Fruit fly (Drosophila melanogaster): ENCODE measurements around the gene Nedd4.

Nedd4 gene

dm6 chr3L:17532898-17533700 is 3.2 kb downstream of the Nedd4 start (continued):
- TF ChIP-seq MESR4 (GFP tag; optimal IDR thresholded peaks at IDR 0.05) (peak; percentile 53), peb (GFP tag; IDR thresholded peaks at IDR 0.05) (no peak), fd96Cb (tag; optimal IDR thresholded peaks at IDR 0.05) (peak; percentile 3), gt (GFP tag; IDR thresholded peaks at IDR 0.05) (no peak), emc (GFP tag; optimal IDR thresholded peaks at IDR 0.05) (peak; percentile 14), rib (GFP tag; IDR thresholded peaks at IDR 0.05) (peak; percentile 91), CG15696 (tag; optimal IDR thresholded peaks at IDR 0.05) (no peak), CG34224 (GFP tag; IDR thresholded peaks at IDR 0.05; ENCODE audit: partially characterized antibody) (peak; percentile 27; the same call in 1 of the 3 replicates), mirr (GFP tag; optimal IDR thresholded peaks at IDR 0.05) (peak; percentile 96), run (tag; optimal IDR thresholded peaks at IDR 0.05) (no peak), CG34376 (GFP tag; optimal IDR thresholded peaks at IDR 0.05) (peak; percentile 57), CG6254 (GFP tag; optimal IDR thresholded peaks at IDR 0.05) (no peak), CG10654 (GFP tag; optimal IDR thresholded peaks at IDR 0.05) (peak; percentile 2), gce (GFP tag; IDR thresholded peaks at IDR 0.05) (peak; percentile 44; the same call in 1 of the 3 replicates), Opbp (GFP tag; IDR thresholded peaks at IDR 0.05; ENCODE audit: partially characterized antibody) (peak; percentile 71; the same call in 2 of the 3 replicates), Nf-YB (GFP tag; optimal IDR thresholded peaks at IDR 0.05) (no peak), crp (GFP tag; optimal IDR thresholded peaks at IDR 0.05) (peak in 1 of 2 experiments; percentile 87), Bdp1 (GFP tag; optimal IDR thresholded peaks at IDR 0.05) (no peak), CG2199 (GFP tag; IDR thresholded peaks at IDR 0.05) (0 out of 3 replicates have a peak, but pooled peaks have one; percentile 44), CG31441 (GFP tag; IDR thresholded peaks at IDR 0.05) (peak; percentile 56), D19B (GFP tag; optimal IDR thresholded peaks at IDR 0.05) (peak; percentile 15), CG2202 (tag; optimal IDR thresholded peaks at IDR 0.05) (no peak), nerfin-2 (GFP tag; IDR thresholded peaks at IDR 0.05; ENCODE audit: partially characterized antibody) (no peak), CG7928 (GFP tag; optimal IDR thresholded peaks at IDR 0.05) (peak; percentile 85), exex (tag; optimal IDR thresholded peaks at IDR 0.05) (peak; percentile 76), CG3281 (GFP tag; optimal IDR thresholded peaks at IDR 0.05) (peak; percentile 46), pita (GFP tag; optimal IDR thresholded peaks at IDR 0.05) (no peak), CG3847 (GFP tag; IDR thresholded peaks at IDR 0.05) (peak; percentile 77), CG5953 (GFP tag; IDR thresholded peaks at IDR 0.05) (0 out of 2 replicates have a peak, but pooled peaks have one; percentile 32), CG8944 (GFP tag; optimal IDR thresholded peaks at IDR 0.05) (no peak), aop (GFP tag; IDR thresholded peaks at IDR 0.05) (0 out of 2 replicates have a peak, but pooled peaks have one; percentile 52), CG13287 (GFP tag; IDR thresholded peaks at IDR 0.05; ENCODE audit: partially characterized antibody) (peak; percentile 55), Dfd (GFP tag; optimal IDR thresholded peaks at IDR 0.05) (no peak), ewg (GFP tag; optimal IDR thresholded peaks at IDR 0.05) (peak; percentile 12), Sry-δ (GFP tag; optimal IDR thresholded peaks at IDR 0.05) (no peak), crc (GFP tag; optimal IDR thresholded peaks at IDR 0.05) (no peak), hbn (GFP tag; IDR thresholded peaks at IDR 0.05; ENCODE audit: partially characterized antibody) (peak; percentile 45), PHDP (tag; optimal IDR thresholded peaks at IDR 0.05) (peak; percentile 21), CG6854 (GFP tag; optimal IDR thresholded peaks at IDR 0.05) (peak; percentile 62), ab (GFP tag; optimal IDR thresholded peaks at IDR 0.05) (no peak), CG31365 (tag; optimal IDR thresholded peaks at IDR 0.05) (no peak), NK7.1 (GFP tag; optimal IDR thresholded peaks at IDR 0.05) (no peak), nmo (GFP tag; optimal IDR thresholded peaks at IDR 0.05) (peak; percentile 64), Pdp1 (GFP tag; optimal IDR thresholded peaks at IDR 0.05) (peak; percentile 23 to 47), CG12391 (tag; optimal IDR thresholded peaks at IDR 0.05) (peak; percentile 57), CG2116 (GFP tag; optimal IDR thresholded peaks at IDR 0.05) (peak; percentile 13), CG7987 (GFP tag; optimal IDR thresholded peaks at IDR 0.05) (peak; percentile 51), BtbVII (GFP tag; optimal IDR thresholded peaks at IDR 0.05) (no peak)
